Worm (Caenorhabditis elegans): ENCODE measurements around the gene vha-12.
A peak's percentile ranks its signal among the peaks of the same experiment; 100 is the strongest.

DNA sequence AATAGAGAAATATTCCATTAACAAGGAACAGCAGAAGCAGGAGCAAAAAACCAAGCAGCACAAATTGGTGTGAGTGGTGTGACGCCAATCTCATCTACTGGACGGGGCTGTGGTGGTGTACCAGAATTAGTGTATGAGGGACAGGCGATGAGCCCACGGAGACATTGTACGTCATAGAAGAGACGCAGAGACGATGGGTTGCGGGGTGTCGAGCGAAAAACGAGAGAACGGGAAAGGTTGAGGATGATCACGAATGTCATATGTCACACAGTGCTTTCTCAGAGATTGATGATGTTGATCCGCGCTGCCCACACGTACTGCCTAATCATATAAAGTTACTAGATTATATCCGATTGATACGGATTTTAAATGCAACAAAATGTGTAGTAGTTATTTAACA, 33.0 kb upstream of the vha-12 start:
- TF ChIP-seq snpc-4 (tag; optimal IDR thresholded peaks at IDR 0.05) (no peak), fos-1 (tag; optimal IDR thresholded peaks at IDR 0.05) (no peak), unc-62 (GFP tag; optimal IDR thresholded peaks at IDR 0.05) (peak; percentile 26)
